Fruit fly (Drosophila melanogaster) whole organism, embryonic: ENCODE data around the gene EMC5.

Source experiments
- Aef1 ChIP-seq: fragments of 200-800 bp; sonication (Bioruptor generic); IDR thresholded peaks from 3 replicates; pipeline ENCODE4 v1.3.6; 2022; ENCODE audit warnings: missing biosample characterization, missing genetic modification characterization
- Antp ChIP-seq: fragments of 200-800 bp; sonication (Bioruptor generic); optimal IDR thresholded peaks from 3 replicates; lab custom pipeline; 2016; ENCODE audit warnings: missing biosample characterization, missing genetic modification characterization
- BEAF-32 ChIP-seq: fragments of 200-800 bp; sonication (Bioruptor generic); optimal IDR thresholded peaks from 3 replicates; lab custom pipeline; 2017; ENCODE audit warnings: missing biosample characterization, missing genetic modification characterization, mild to moderate bottlenecking, moderate library complexity, missing genetic modification reagents
- CG10366 ChIP-seq: fragments of 200-800 bp; sonication (Bioruptor generic); IDR thresholded peaks from 2 replicates; pipeline ENCODE4 v1.3.6; 2022; ENCODE audit warnings: missing biosample characterization, missing genetic modification characterization
- CG10431 ChIP-seq: fragments of 200-800 bp; sonication (Bioruptor generic); optimal IDR thresholded peaks from 3 replicates; lab custom pipeline; 2018; ENCODE audit warnings: missing biosample characterization, mild to moderate bottlenecking, missing genetic modification characterization
- CG1233 ChIP-seq: fragments of 200-800 bp; sonication (Bioruptor generic); optimal IDR thresholded peaks from 4 replicates; lab custom pipeline; 2018; ENCODE audit warnings: missing biosample characterization, mild to moderate bottlenecking, missing genetic modification characterization
- CG12659 ChIP-seq: fragments of 200-800 bp; sonication (Bioruptor generic); optimal IDR thresholded peaks from 3 replicates; lab custom pipeline; 2017; ENCODE audit warnings: mild to moderate bottlenecking, missing biosample characterization, missing genetic modification reagents, missing genetic modification characterization
- CG13894 ChIP-seq: fragments of 200-800 bp; sonication (Bioruptor generic); optimal IDR thresholded peaks from 3 replicates; lab custom pipeline; 2018; ENCODE audit warnings: missing biosample characterization, mild to moderate bottlenecking, missing genetic modification characterization, moderate library complexity
- CG17328 ChIP-seq: fragments of 200-800 bp; sonication (Bioruptor generic); IDR thresholded peaks from 2 replicates; pipeline ENCODE4 v1.3.6; 2022; ENCODE audit warnings: missing biosample characterization, missing genetic modification characterization
- CG17612 ChIP-seq: fragments of 200-800 bp; sonication (Bioruptor generic); IDR thresholded peaks from 2 replicates; pipeline ENCODE4 v1.3.6; 2022; ENCODE audit warnings: missing biosample characterization, missing genetic modification characterization
- CG1792 ChIP-seq: fragments of 200-800 bp; sonication (Bioruptor generic); optimal IDR thresholded peaks from 2 replicates; lab custom pipeline; 2016; ENCODE audit warnings: missing biosample characterization, missing genetic modification characterization
- CG32532 ChIP-seq: fragments of 200-800 bp; sonication (Bioruptor generic); IDR thresholded peaks from 2 replicates; pipeline ENCODE4 v1.3.6; 2022; ENCODE audit warnings: missing biosample characterization, missing genetic modification characterization
- CG34224 ChIP-seq: fragments of 200-800 bp; sonication (Bioruptor generic); IDR thresholded peaks from 3 replicates; pipeline ENCODE4 v1.3.6; 2022; ENCODE audit warnings: missing biosample characterization, missing genetic modification characterization; ENCODE audit not compliant: partially characterized antibody
- CG3838 ChIP-seq: fragments of 200-800 bp; sonication (Bioruptor generic); optimal IDR thresholded peaks from 3 replicates; lab custom pipeline; 2016; ENCODE audit warnings: missing biosample characterization, missing genetic modification characterization
- CG4360 ChIP-seq: fragments of 200-800 bp; sonication (Bioruptor generic); IDR thresholded peaks from 2 replicates; pipeline ENCODE4 v1.3.6; 2022; ENCODE audit warnings: missing biosample characterization, missing genetic modification characterization
- CG5245 ChIP-seq: fragments of 200-800 bp; sonication (Bioruptor generic); optimal IDR thresholded peaks from 3 replicates; lab custom pipeline; 2016; ENCODE audit warnings: missing biosample characterization, missing genetic modification characterization
- CG8281 ChIP-seq: fragments of 200-800 bp; sonication (Bioruptor generic); optimal IDR thresholded peaks from 2 replicates; lab custom pipeline; 2018; ENCODE audit warnings: missing biosample characterization, mild to moderate bottlenecking, missing genetic modification characterization, moderate library complexity
- CG8359 ChIP-seq: fragments of 200-800 bp; sonication (Bioruptor generic); optimal IDR thresholded peaks from 2 replicates; lab custom pipeline; 2017; ENCODE audit warnings: missing biosample characterization, mild to moderate bottlenecking, missing genetic modification characterization, borderline replicate concordance
- CG9797 ChIP-seq: fragments of 200-800 bp; sonication (Bioruptor generic); optimal IDR thresholded peaks from 3 replicates; lab custom pipeline; 2018; ENCODE audit warnings: missing biosample characterization, mild to moderate bottlenecking, missing genetic modification characterization
- CHES-1-like ChIP-seq: fragments of 200-800 bp; sonication (Bioruptor generic); optimal IDR thresholded peaks from 2 replicates; lab custom pipeline; 2016; ENCODE audit warnings: missing biosample characterization, missing genetic modification characterization
- CkIIα-i1 ChIP-seq: fragments of 200-800 bp; sonication (Bioruptor generic); IDR thresholded peaks from 2 replicates; pipeline ENCODE4 v1.3.6; 2022; ENCODE audit warnings: missing biosample characterization, missing genetic modification characterization
- Dip2 ChIP-seq: fragments of 200-800 bp; sonication (Bioruptor generic); IDR thresholded peaks from 2 replicates; pipeline ENCODE4 v1.3.6; 2022; ENCODE audit warnings: missing biosample characterization, missing genetic modification characterization
- Ets65A ChIP-seq: fragments of 200-800 bp; sonication (Bioruptor generic); peaks from one replicate; lab custom pipeline; 2016; ENCODE audit warnings: missing biosample characterization, missing genetic modification characterization
- Gug ChIP-seq: fragments of 200-800 bp; sonication (Bioruptor generic); IDR thresholded peaks from 4 replicates; pipeline ENCODE4 v1.3.6; 2022; ENCODE audit warnings: missing biosample characterization, missing genetic modification characterization
- H15 ChIP-seq: fragments of 200-800 bp; sonication (Bioruptor generic); IDR thresholded peaks from 3 replicates; pipeline ENCODE4 v1.3.6; 2022; ENCODE audit warnings: missing biosample characterization, missing genetic modification characterization
- Hsf ChIP-seq: fragments of 200-800 bp; sonication (Bioruptor generic); optimal IDR thresholded peaks from 3 replicates; lab custom pipeline; 2016; ENCODE audit warnings: missing biosample characterization, missing genetic modification characterization
- Lpt ChIP-seq: fragments of >200 bp; optimal IDR thresholded peaks from 2 replicates; lab custom pipeline; 2018; ENCODE audit warnings: missing biosample characterization, missing genetic modification characterization
- Max ChIP-seq: fragments of 200-800 bp; sonication (Bioruptor generic); optimal IDR thresholded peaks from 2 replicates; lab custom pipeline; 2016; ENCODE audit warnings: missing biosample characterization, mild to moderate bottlenecking, missing genetic modification characterization
- Med ChIP-seq: fragments of 200-800 bp; sonication (Bioruptor generic); peaks from one replicate; lab custom pipeline; 2016; ENCODE audit warnings: missing biosample characterization, missing genetic modification characterization, mild to moderate bottlenecking, inconsistent platforms, moderate library complexity
- Opbp ChIP-seq: fragments of 200-800 bp; sonication (Bioruptor generic); IDR thresholded peaks from 3 replicates; pipeline ENCODE4 v1.3.6; 2022; ENCODE audit warnings: missing biosample characterization, missing genetic modification characterization; ENCODE audit not compliant: partially characterized antibody
- Pdp1 ChIP-seq, 2 experiments: fragments of 200-800 bp; sonication (Bioruptor generic); optimal IDR thresholded peaks; 3 replicates each; lab custom pipeline; 2016; ENCODE audit warnings: missing biosample characterization in 2 of 2, missing genetic modification characterization in 2 of 2, mild to moderate bottlenecking in 1 of 2, moderate library complexity in 1 of 2
- Taf1 ChIP-seq: fragments of 200-800 bp; sonication (Bioruptor generic); IDR thresholded peaks from 2 replicates; pipeline ENCODE4 v1.3.6; 2022; ENCODE audit warnings: missing biosample characterization, missing genetic modification characterization
- ase ChIP-seq: fragments of 200-800 bp; sonication (Bioruptor generic); IDR thresholded peaks from 3 replicates; pipeline ENCODE4 v1.3.6; 2022; ENCODE audit warnings: missing biosample characterization, missing genetic modification characterization
- chn ChIP-seq: fragments of 200-800 bp; sonication (Bioruptor generic); optimal IDR thresholded peaks from 2 replicates; lab custom pipeline; 2016; ENCODE audit warnings: missing biosample characterization, missing genetic modification characterization
- grn ChIP-seq: fragments of 200-800 bp; sonication (Bioruptor generic); optimal IDR thresholded peaks from 3 replicates; lab custom pipeline; 2017; ENCODE audit warnings: missing biosample characterization, missing genetic modification characterization
- gro ChIP-seq: fragments of 200-800 bp; sonication (Bioruptor generic); optimal IDR thresholded peaks from 2 replicates; lab custom pipeline; 2016; ENCODE audit warnings: missing biosample characterization, missing genetic modification characterization
- gsb ChIP-seq: fragments of 200-800 bp; sonication (Bioruptor generic); IDR thresholded peaks from 2 replicates; pipeline ENCODE4 v1.3.6; 2022; ENCODE audit warnings: missing biosample characterization, missing genetic modification characterization
- gsb-n ChIP-seq: fragments of 200-800 bp; sonication (Bioruptor generic); optimal IDR thresholded peaks from 3 replicates; lab custom pipeline; 2018; ENCODE audit warnings: missing biosample characterization, mild to moderate bottlenecking, missing genetic modification characterization
- hb ChIP-seq: fragments of 200-800 bp; sonication (Bioruptor generic); IDR thresholded peaks from 3 replicates; pipeline ENCODE4 v1.3.6; 2022; ENCODE audit warnings: missing biosample characterization, missing genetic modification characterization; ENCODE audit not compliant: partially characterized antibody
- hbn ChIP-seq: fragments of 200-800 bp; sonication (Bioruptor generic); IDR thresholded peaks from 2 replicates; pipeline ENCODE4 v1.3.6; 2022; ENCODE audit warnings: missing biosample characterization, missing genetic modification characterization; ENCODE audit not compliant: partially characterized antibody
- ind ChIP-seq: fragments of 200-800 bp; sonication (Bioruptor generic); optimal IDR thresholded peaks from 3 replicates; lab custom pipeline; 2016; ENCODE audit warnings: missing biosample characterization, missing genetic modification characterization
- inv ChIP-seq: fragments of 200-800 bp; sonication (Bioruptor generic); IDR thresholded peaks from 2 replicates; pipeline ENCODE4 v1.3.6; 2022; ENCODE audit warnings: missing biosample characterization, missing genetic modification characterization; ENCODE audit not compliant: partially characterized antibody
- nerfin-2 ChIP-seq: fragments of 200-800 bp; sonication (Bioruptor generic); IDR thresholded peaks from 2 replicates; pipeline ENCODE4 v1.3.6; 2022; ENCODE audit warnings: missing biosample characterization, missing genetic modification characterization; ENCODE audit not compliant: partially characterized antibody
- onecut ChIP-seq: fragments of 200-800 bp; sonication (Bioruptor generic); IDR thresholded peaks from 2 replicates; pipeline ENCODE4 v1.3.6; 2022; ENCODE audit warnings: missing biosample characterization, missing genetic modification characterization
- rib ChIP-seq: fragments of 200-800 bp; sonication (Bioruptor generic); IDR thresholded peaks from 2 replicates; pipeline ENCODE4 v1.3.6; 2022; ENCODE audit warnings: missing biosample characterization, missing genetic modification characterization
- salm ChIP-seq: fragments of 200-800 bp; sonication (Bioruptor generic); optimal IDR thresholded peaks from 2 replicates; lab custom pipeline; 2018; ENCODE audit warnings: missing biosample characterization, mild to moderate bottlenecking, missing genetic modification characterization
- seq ChIP-seq: fragments of 200-800 bp; sonication (Bioruptor generic); IDR thresholded peaks from 2 replicates; pipeline ENCODE4 v1.3.6; 2022; ENCODE audit warnings: missing biosample characterization, missing genetic modification characterization
- sna ChIP-seq: fragments of 200-800 bp; sonication (Bioruptor generic); IDR thresholded peaks from 2 replicates; pipeline ENCODE4 v1.3.6; 2022; ENCODE audit warnings: missing biosample characterization, missing genetic modification characterization; ENCODE audit not compliant: partially characterized antibody
- sr ChIP-seq: fragments of 200-800 bp; sonication (Bioruptor generic); IDR thresholded peaks from 3 replicates; pipeline ENCODE4 v1.3.6; 2022; ENCODE audit warnings: missing biosample characterization, missing genetic modification characterization
- stwl ChIP-seq: fragments of 200-800 bp; sonication (Bioruptor generic); optimal IDR thresholded peaks from 3 replicates; lab custom pipeline; 2018; ENCODE audit warnings: missing biosample characterization, mild to moderate bottlenecking, missing genetic modification characterization, moderate library complexity
- trem ChIP-seq: fragments of 200-800 bp; optimal IDR thresholded peaks from 3 replicates; lab custom pipeline; 2019; ENCODE audit warnings: missing biosample characterization, mild to moderate bottlenecking, missing genetic modification characterization, moderate library complexity
- zen ChIP-seq: fragments of 200-800 bp; sonication (Bioruptor generic); optimal IDR thresholded peaks from 3 replicates; lab custom pipeline; 2018; ENCODE audit warnings: missing biosample characterization, mild to moderate bottlenecking, missing genetic modification characterization, moderate library complexity

EMC5 gene

DNA sequence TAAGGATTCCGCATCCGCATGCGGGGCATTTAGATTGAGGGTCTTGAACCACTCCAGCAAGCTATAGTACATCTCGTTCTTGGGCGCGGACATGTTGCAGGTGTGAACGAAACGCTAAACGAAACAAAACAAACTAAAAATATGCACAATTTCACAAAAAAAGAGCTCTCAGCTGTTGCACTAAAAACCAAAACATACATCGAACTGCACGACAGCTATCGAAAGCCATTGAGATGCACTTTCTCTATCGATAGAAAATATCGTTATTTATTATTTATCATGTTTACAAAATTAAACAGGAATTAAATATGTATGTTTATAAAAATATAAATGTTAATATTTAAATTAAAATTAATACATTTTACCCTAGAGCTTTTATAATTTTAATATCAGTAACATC lies 45.8 kb downstream of the EMC5 start, which contains the start of gene hook (continued):
- TF ChIP-seq sna (GFP tag; lab: Robert Waterston, UW) = peak; percentile 82
- TF ChIP-seq inv (GFP tag; lab: Robert Waterston, UW) = peak; percentile 67
- no peak for TF ChIP-seq salm
- no peak for TF ChIP-seq CG1792 (GFP tag; lab: Kevin White, UChicago)
- TF ChIP-seq CG32532 (GFP tag; lab: Robert Waterston, UW) = no peak
- no peak for TF ChIP-seq CG10366 (GFP tag; lab: Robert Waterston, UW)
- peak; percentile 40 for TF ChIP-seq Med (GFP tag; lab: Kevin White, UChicago)
- TF ChIP-seq CG8281 = no peak
- TF ChIP-seq gro (GFP tag; lab: Kevin White, UChicago) = no peak
- TF ChIP-seq Aef1 (GFP tag; lab: Robert Waterston, UW) = no peak
- no peak for TF ChIP-seq seq (GFP tag; lab: Robert Waterston, UW)
- no peak for TF ChIP-seq Gug (GFP tag; lab: Robert Waterston, UW)
- no peak for TF ChIP-seq nerfin-2 (GFP tag; lab: Robert Waterston, UW)
- no peak for TF ChIP-seq Pdp1 (GFP tag; optimal IDR thresholded peaks at IDR 0.05; lab: Kevin White, UChicago)
- no peak for TF ChIP-seq CG17612
- TF ChIP-seq CG1233 (GFP tag; lab: Kevin White, UChicago) = no peak
- no peak for TF ChIP-seq sr (GFP tag; lab: Robert Waterston, UW)
- no peak for TF ChIP-seq onecut
- no peak for TF ChIP-seq CG5245
- no peak for TF ChIP-seq zen (tag; lab: Kevin White, UChicago)
- TF ChIP-seq CG9797 (GFP tag; lab: Kevin White, UChicago) = no peak
- TF ChIP-seq CG4360 = no peak
- TF ChIP-seq H15 (GFP tag; lab: Robert Waterston, UW) = no peak
- no peak for TF ChIP-seq chn (GFP tag; lab: Kevin White, UChicago)
- no peak for TF ChIP-seq ase (GFP tag; lab: Robert Waterston, UW)
- TF ChIP-seq CG34224 = peak; percentile 70
- no peak for TF ChIP-seq CG10431 (GFP tag; lab: Kevin White, UChicago)
- TF ChIP-seq CG13894 = no peak
- no peak for TF ChIP-seq Hsf (GFP tag; lab: Kevin White, UChicago)
- peak; percentile 73; the same call in 2 of the 3 replicates for TF ChIP-seq Opbp (GFP tag; lab: Robert Waterston, UW)
- peak; percentile 67; the same call in 2 of the 3 replicates for TF ChIP-seq hb (GFP tag; lab: Robert Waterston, UW)
- TF ChIP-seq ind = no peak
- TF ChIP-seq Max (GFP tag; lab: Kevin White, UChicago) = no peak
- TF ChIP-seq grn (GFP tag; lab: Kevin White, UChicago) = no peak
- TF ChIP-seq CkIIα-i1 (GFP tag; lab: Robert Waterston, UW) = no peak
- no peak for TF ChIP-seq gsb (GFP tag; lab: Robert Waterston, UW)
- no peak for TF ChIP-seq Antp (GFP tag; lab: Kevin White, UChicago)
- peak; percentile 22 for TF ChIP-seq CG12659 (GFP tag; lab: Kevin White, UChicago)
- TF ChIP-seq BEAF-32 (GFP tag; lab: Kevin White, UChicago) = peak; percentile 68
- TF ChIP-seq trem (tag; lab: Kevin White, UChicago) = peak; percentile 52
- TF ChIP-seq rib = no peak
- no peak for TF ChIP-seq CG17328
- TF ChIP-seq gsb-n (tag; lab: Kevin White, UChicago) = no peak
- no peak for TF ChIP-seq CG8359 (GFP tag; lab: Kevin White, UChicago)
- TF ChIP-seq CG3838 = no peak
- TF ChIP-seq Dip2 (GFP tag; lab: Robert Waterston, UW) = no peak
- no peak for TF ChIP-seq CHES-1-like
- TF ChIP-seq Taf1 (GFP tag; lab: Robert Waterston, UW) = no peak
- TF ChIP-seq Ets65A (GFP tag; lab: Kevin White, UChicago) = no peak
- TF ChIP-seq stwl (tag; lab: Kevin White, UChicago) = peak; percentile 33
- peak; percentile 75 for TF ChIP-seq hbn (GFP tag; lab: Robert Waterston, UW)
- no peak for TF ChIP-seq Lpt (GFP tag; lab: Kevin White, UChicago)
